Worm (Caenorhabditis elegans): ENCODE results near the gene mrps-5.

The mrps-5 gene

ce11 chrV:12540018-12540417, 23.3 kb upstream of the mrps-5 start:
- TF ChIP-seq efl-1 (optimal IDR thresholded peaks at IDR 0.05), result no peak
- peak in 1 of 2 experiments; percentile 16 for TF ChIP-seq efl-1 (GFP tag; optimal IDR thresholded peaks at IDR 0.05 in 1 of 2)
- TF ChIP-seq ceh-63 (GFP tag; optimal IDR thresholded peaks at IDR 0.05), result no peak
- TF ChIP-seq blmp-1 (tag; optimal IDR thresholded peaks at IDR 0.05), result peak; percentile 11
- peak; percentile 5 for TF ChIP-seq fkh-8 (tag; optimal IDR thresholded peaks at IDR 0.05)
- TF ChIP-seq mab-9 (GFP tag; IDR thresholded peaks at IDR 0.05), result no peak
- TF ChIP-seq lin-14 (GFP tag; optimal IDR thresholded peaks at IDR 0.05), result peak; percentile 53

- TF ChIP-seq snu-23 (GFP tag; optimal IDR thresholded peaks at IDR 0.05) (no peak), rnt-1 (tag; optimal IDR thresholded peaks at IDR 0.05) (no peak), nhr-20 (tag; optimal IDR thresholded peaks at IDR 0.05) (no peak), egl-13 (tag; optimal IDR thresholded peaks at IDR 0.05) (no peak), blmp-1 (tag; optimal IDR thresholded peaks at IDR 0.05) (no peak), lsy-2 (tag; optimal IDR thresholded peaks at IDR 0.05) (no peak), jun-1 (tag; optimal IDR thresholded peaks at IDR 0.05) (no peak), egl-27 (tag; optimal IDR thresholded peaks at IDR 0.05) (no peak), lin-14 (GFP tag; optimal IDR thresholded peaks at IDR 0.05) (no peak), aly-2 (tag; optimal IDR thresholded peaks at IDR 0.05) (no peak), nhr-12 (tag; optimal IDR thresholded peaks at IDR 0.05) (no peak), pqm-1 (tag; optimal IDR thresholded peaks at IDR 0.05) (no peak), elt-2 (tag; optimal IDR thresholded peaks at IDR 0.05) (no peak), unc-62 (GFP tag; optimal IDR thresholded peaks at IDR 0.05) (no peak), mef-2 (tag; optimal IDR thresholded peaks at IDR 0.05) (no peak), ama-1 (optimal IDR thresholded peaks at IDR 0.05) (no peak), lir-3 (tag; optimal IDR thresholded peaks at IDR 0.05; ENCODE audit: poor library complexity) (no peak), lin-13 (GFP tag; optimal IDR thresholded peaks at IDR 0.05) (no peak), fos-1 (tag; optimal IDR thresholded peaks at IDR 0.05) (no peak)
These were observed 22.5 kb upstream of the mrps-5 start, which contains the start of gene F45D3.2 for ce11 chrV:12540739-12541138. TSS of gene F45D3.2 (plus strand) at chrV:12541039.

- TF ChIP-seq tbx-2 (tag; optimal IDR thresholded peaks at IDR 0.05) (no peak), sptf-1 (tag; optimal IDR thresholded peaks at IDR 0.05) (no peak), nhr-20 (tag; optimal IDR thresholded peaks at IDR 0.05) (no peak), ama-1 (optimal IDR thresholded peaks at IDR 0.05) (no peak), snpc-4 (tag; optimal IDR thresholded peaks at IDR 0.05) (no peak), vab-15 (tag; optimal IDR thresholded peaks at IDR 0.05) (no peak), ceh-82 (tag; optimal IDR thresholded peaks at IDR 0.05) (no peak), ets-5 (GFP tag; IDR thresholded peaks at IDR 0.05) (no peak), lin-13 (GFP tag; optimal IDR thresholded peaks at IDR 0.05) (no peak), ces-1 (GFP tag; optimal IDR thresholded peaks at IDR 0.05) (no peak)
These were observed 22.1 kb upstream of the mrps-5 start for ce11 chrV:12541207-12541606.

- TF ChIP-seq sox-4 (tag; optimal IDR thresholded peaks at IDR 0.05) (no peak), lsy-2 (tag; optimal IDR thresholded peaks at IDR 0.05) (peak in 1 of 2 experiments; percentile 2), vab-15 (tag; optimal IDR thresholded peaks at IDR 0.05) (no peak)
These were observed 20.5 kb upstream of the mrps-5 start for ce11 chrV:12542683-12543319.

- TF ChIP-seq C16A3.4 (tag; optimal IDR thresholded peaks at IDR 0.05) (peak; percentile 38), nhr-85 (tag) (peak; percentile 93), egl-13 (tag; optimal IDR thresholded peaks at IDR 0.05) (no peak), dpl-1 (GFP tag; optimal IDR thresholded peaks at IDR 0.05) (peak in 1 of 3 experiments; percentile 9), nhr-12 (tag; optimal IDR thresholded peaks at IDR 0.05) (no peak), nhr-19 (GFP tag; conservative IDR thresholded peaks at IDR 0.05) (peak; percentile 54), lsy-2 (tag; optimal IDR thresholded peaks at IDR 0.05) (peak in 1 of 2 experiments; percentile 56), lin-14 (GFP tag; optimal IDR thresholded peaks at IDR 0.05) (peak; percentile 55), nhr-71 (tag; optimal IDR thresholded peaks at IDR 0.05) (peak; percentile 66), tbx-2 (tag; optimal IDR thresholded peaks at IDR 0.05) (peak; percentile 46), nhr-20 (tag; optimal IDR thresholded peaks at IDR 0.05) (peak; percentile 54), nhr-90 (tag; optimal IDR thresholded peaks at IDR 0.05; ENCODE audit: poor library complexity) (peak; percentile 50), elt-3 (tag; optimal IDR thresholded peaks at IDR 0.05) (peak; percentile 4 to 90 (median 66)), alr-1 (tag; optimal IDR thresholded peaks at IDR 0.05; ENCODE audit: borderline replicate concordance) (no peak), ama-1 (optimal IDR thresholded peaks at IDR 0.05) (peak; percentile 92), pax-3 (tag; optimal IDR thresholded peaks at IDR 0.05) (peak; percentile 48), grh-1 (GFP tag; IDR thresholded peaks at IDR 0.05) (peak; percentile 59), blmp-1 (tag; optimal IDR thresholded peaks at IDR 0.05) (peak; percentile 76), ztf-4 (tag; optimal IDR thresholded peaks at IDR 0.05) (peak; percentile 39), snu-23 (GFP tag; optimal IDR thresholded peaks at IDR 0.05) (peak; percentile 30), aly-2 (tag; optimal IDR thresholded peaks at IDR 0.05) (peak; percentile 65), lin-13 (GFP tag; optimal IDR thresholded peaks at IDR 0.05) (peak; percentile 52), elt-2 (tag; optimal IDR thresholded peaks at IDR 0.05) (no peak)
These were observed 14.5 kb upstream of the mrps-5 start for ce11 chrV:12548830-12549229.

Data from whole organism, L1 larva.